Worm (Caenorhabditis elegans): ENCODE measurements around the gene ins-17.
A peak's percentile ranks its signal among the peaks of the same experiment; 100 is the strongest.

The ins-17 gene

DNA sequence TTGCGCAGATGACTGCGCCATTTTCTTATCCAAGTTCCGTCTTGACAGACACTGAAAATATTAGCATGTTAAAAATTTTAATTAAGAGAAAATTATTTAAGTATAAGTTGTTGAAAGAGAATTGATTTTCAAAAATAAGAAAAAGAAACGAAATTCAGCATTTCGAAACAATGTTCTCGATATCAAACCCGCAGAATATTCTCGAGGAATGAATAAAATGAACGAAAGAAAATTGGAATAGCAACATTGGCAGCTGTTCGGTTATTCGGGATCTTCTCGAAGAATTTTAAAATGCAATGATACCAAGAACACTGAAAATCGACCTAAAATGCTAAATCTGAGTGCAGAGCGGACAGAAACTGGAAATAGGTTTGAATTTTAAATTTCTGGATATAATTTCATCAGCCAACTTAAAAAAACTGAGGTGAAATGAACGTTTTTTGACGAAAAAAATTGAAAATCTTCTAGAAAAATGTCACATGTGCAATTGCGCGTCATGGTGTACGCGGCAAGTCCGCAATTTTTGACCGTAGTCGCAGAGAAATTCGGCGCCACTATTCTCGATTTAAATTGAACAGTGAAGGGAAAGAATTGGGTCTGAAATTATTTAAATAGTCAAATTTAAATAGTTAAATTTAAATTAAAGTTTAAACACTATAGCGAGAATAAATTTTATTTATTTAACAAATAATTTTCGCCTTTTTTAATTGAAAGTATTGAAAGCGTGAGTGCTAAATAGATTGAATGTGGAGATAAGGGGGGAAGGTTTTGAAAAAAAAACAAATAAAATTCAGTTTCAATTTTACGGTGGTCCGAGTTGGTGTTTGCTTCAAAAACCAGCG, 30.9 kb upstream of the ins-17 start, which contains the start of the genes cct-5 and F25F2.1 (continued):
- TF ChIP-seq F57C9.4 (tag; optimal IDR thresholded peaks at IDR 0.05) (no peak), bed-2 (GFP tag; IDR thresholded peaks at IDR 0.05) (no peak), nhr-179 (tag; optimal IDR thresholded peaks at IDR 0.05) (no peak)

DNA sequence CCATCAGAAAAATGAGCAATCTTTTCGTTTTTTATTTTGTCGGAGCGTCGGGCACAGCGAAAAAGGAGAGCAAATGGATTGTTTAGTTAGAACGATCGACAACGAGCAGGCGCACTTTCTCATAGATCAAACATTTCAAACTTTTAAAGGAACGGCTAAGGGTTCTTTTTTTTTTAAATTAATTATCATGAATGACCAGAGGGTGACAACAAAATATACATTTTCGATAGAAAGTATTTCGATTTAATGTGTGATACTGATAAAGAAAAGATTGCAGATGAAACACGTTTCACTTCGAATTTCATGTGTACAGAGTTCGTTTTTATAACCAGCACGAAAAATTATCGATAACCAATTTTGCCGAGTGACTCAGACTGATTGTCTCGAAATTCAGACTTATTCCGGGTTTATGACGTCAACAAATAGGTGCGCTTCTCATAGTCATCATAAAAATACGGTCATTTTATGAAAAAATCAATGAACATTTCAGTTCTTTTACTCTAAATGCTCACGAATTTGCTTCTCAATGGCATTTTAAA, 29.3 kb upstream of the ins-17 start:
- TF ChIP-seq bed-1 (GFP tag; IDR thresholded peaks at IDR 0.05) (no peak), nhr-80 (tag; optimal IDR thresholded peaks at IDR 0.05) (peak; percentile 21), atf-7 (tag; optimal IDR thresholded peaks at IDR 0.05) (peak; percentile 80)

DNA sequence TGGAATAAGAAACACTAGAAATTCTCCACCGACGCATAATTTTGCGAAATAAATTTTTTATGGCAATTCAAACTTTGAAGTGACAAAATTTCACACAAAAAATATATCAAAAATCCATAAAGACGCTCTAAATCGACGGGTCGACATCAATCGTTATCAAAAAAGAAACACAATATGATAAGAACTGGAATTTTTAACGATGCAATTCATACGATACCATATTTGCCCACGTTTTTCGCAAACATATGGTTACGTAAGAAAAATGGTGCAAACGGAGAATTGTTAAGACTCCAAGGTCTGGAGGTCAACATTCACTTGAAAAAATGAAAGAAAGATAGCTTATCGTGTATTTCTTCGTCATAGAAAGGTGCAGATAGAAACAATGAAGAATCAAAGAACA, 28.8 kb upstream of the ins-17 start:
- TF ChIP-seq Y95B8A.8 (GFP tag; IDR thresholded peaks at IDR 0.05) (no peak), nhr-80 (tag; optimal IDR thresholded peaks at IDR 0.05) (peak; percentile 70)

DNA sequence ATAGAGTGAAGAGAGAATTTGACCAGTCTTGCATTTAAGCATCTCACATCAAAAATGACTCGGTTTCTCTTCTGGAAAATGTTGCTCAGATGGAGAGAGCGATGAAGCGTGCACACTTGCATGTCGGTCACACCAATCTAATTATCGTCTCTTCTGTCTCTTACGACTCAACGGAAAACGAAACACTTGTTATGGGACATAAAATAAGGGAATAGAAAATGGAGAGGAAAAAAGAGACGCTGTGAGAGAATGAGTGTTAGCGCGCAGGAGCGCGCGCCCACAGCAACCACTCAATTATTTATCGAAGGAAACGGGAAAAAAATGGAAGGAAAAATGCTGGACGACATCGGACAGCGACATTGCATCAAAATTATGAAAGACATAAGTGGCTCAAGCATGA, 28.4 kb upstream of the ins-17 start:
- TF ChIP-seq snpc-1.3 (tag; optimal IDR thresholded peaks at IDR 0.05; ENCODE audit: insufficient read depth): no peak
- no peak for TF ChIP-seq F33H1.4 (GFP tag; IDR thresholded peaks at IDR 0.05)
- peak; percentile 25 for TF ChIP-seq tlf-1 (GFP tag; optimal IDR thresholded peaks at IDR 0.05)
- peak; percentile 61 for TF ChIP-seq ceh-27 (GFP tag; optimal IDR thresholded peaks at IDR 0.05)
- TF ChIP-seq cebp-1 (GFP tag; IDR thresholded peaks at IDR 0.05): no peak
- TF ChIP-seq cebp-1 (tag; optimal IDR thresholded peaks at IDR 0.05): peak; percentile 46

DNA sequence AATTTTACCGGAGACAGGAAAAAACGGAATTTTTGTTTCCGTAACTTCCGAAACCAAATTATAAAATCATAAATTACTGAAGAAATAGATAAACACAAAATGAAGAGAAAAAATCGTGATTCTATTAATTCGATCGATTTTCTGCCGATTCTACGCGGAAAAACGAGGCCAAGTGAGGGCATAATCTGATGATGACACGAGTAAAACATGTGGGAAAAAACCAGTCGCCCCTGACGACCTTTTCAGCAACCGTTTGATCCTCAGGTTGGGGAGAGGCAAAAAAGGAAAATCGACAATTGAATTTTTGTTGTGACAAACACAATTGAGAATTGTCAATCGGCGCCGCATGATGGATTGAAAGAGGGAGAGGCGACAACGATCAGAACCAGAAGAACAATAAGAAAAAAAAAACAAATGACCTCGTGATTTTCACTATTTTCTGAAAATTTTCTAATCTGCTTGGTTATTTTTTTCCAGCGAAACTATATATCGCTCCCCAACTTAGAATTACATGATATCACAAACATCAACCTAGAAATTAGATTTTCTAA, 27.6 kb upstream of the ins-17 start:
- TF ChIP-seq nhr-27 (tag; optimal IDR thresholded peaks at IDR 0.05) (no peak), ztf-22 (GFP tag; optimal IDR thresholded peaks at IDR 0.05) (no peak), pbrm-1 (GFP tag; IDR thresholded peaks at IDR 0.05) (0 out of 2 replicates have a peak, but pooled peaks have one; percentile 36), snpc-4 (GFP tag; optimal IDR thresholded peaks at IDR 0.05) (no peak), snpc-4 (tag; optimal IDR thresholded peaks at IDR 0.05) (no peak), lsl-1 (GFP tag; optimal IDR thresholded peaks at IDR 0.05) (no peak), ceh-79 (tag; optimal IDR thresholded peaks at IDR 0.05) (no peak), madf-6 (GFP tag; IDR thresholded peaks at IDR 0.05) (no peak)

DNA sequence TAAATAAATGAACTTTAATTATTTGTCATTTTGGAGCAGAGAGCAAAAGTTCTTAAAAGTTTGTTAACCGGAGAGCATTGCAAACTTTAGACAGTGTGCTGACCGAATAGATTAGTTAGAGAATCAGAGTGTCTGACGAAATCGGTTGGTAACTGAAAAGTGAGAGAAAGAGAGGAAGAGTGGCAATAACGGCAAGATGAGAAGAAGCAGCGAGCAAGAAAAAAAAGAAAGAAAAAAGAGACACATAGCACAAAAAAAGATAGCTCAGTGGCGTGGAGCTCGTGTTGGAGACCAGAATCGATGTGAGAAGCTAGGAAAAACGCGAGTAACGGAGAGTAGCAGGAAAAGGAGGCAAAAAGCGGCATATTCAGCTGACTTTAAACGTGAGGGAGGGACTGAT, 27.0 kb upstream of the ins-17 start:
- TF ChIP-seq hmg-1.2 (GFP tag; IDR thresholded peaks at IDR 0.05) (peak; percentile 45), Y79H2A.3 (GFP tag; conservative IDR thresholded peaks at IDR 0.05) (no peak), cebp-1 (GFP tag; IDR thresholded peaks at IDR 0.05) (peak; percentile 62), cebp-1 (tag; optimal IDR thresholded peaks at IDR 0.05) (peak; percentile 87), mcd-1 (GFP tag; IDR thresholded peaks at IDR 0.05) (0 out of 2 replicates have a peak, but pooled peaks have one; percentile 10), zfh-2 (GFP tag; conservative IDR thresholded peaks at IDR 0.05) (peak; percentile 62), Y53F4B.3 (GFP tag; IDR thresholded peaks at IDR 0.05) (no peak), nfya-1 (tag; optimal IDR thresholded peaks at IDR 0.05; ENCODE audit: borderline replicate concordance, insufficient read depth) (no peak), tbp1 (GFP tag; optimal IDR thresholded peaks at IDR 0.05) (no peak), atf-7 (tag; optimal IDR thresholded peaks at IDR 0.05) (peak; percentile 27), tbx-9 (tag; optimal IDR thresholded peaks at IDR 0.05; ENCODE audit: borderline replicate concordance) (no peak), madf-10 (tag; optimal IDR thresholded peaks at IDR 0.05) (no peak), dpl-1 (GFP tag; optimal IDR thresholded peaks at IDR 0.05) (no peak), rec-8 (tag; optimal IDR thresholded peaks at IDR 0.05) (no peak), ceh-100 (GFP tag; IDR thresholded peaks at IDR 0.05) (no peak), B0261.1 (tag; optimal IDR thresholded peaks at IDR 0.05) (no peak), repo-1 (tag; optimal IDR thresholded peaks at IDR 0.05) (no peak), B0019.2 (GFP tag; conservative IDR thresholded peaks at IDR 0.05) (no peak), K12H6.12 (tag; optimal IDR thresholded peaks at IDR 0.05) (peak; percentile 14), dox-1 (GFP tag; IDR thresholded peaks at IDR 0.05) (peak; percentile 51; the same call in 1 of the 2 replicates)

Data from whole organism, young adult.